Worm (Caenorhabditis elegans) whole organism, L4/young adult: ENCODE data around the gene hlh-26.

Source experiments
- W03F9.2 ChIP-seq: fragments of 150-350 bp; optimal IDR thresholded peaks from 2 replicates; lab custom pipeline; 2014; ENCODE audit warnings: missing biosample characterization, missing genetic modification characterization
- dao-5 ChIP-seq: sonication (generic microtip); optimal IDR thresholded peaks from 2 replicates; lab custom pipeline; 2016; ENCODE audit warnings: missing genotype, missing genetic modification characterization, moderate library complexity, missing compliant biosample characterization
- him-1 ChIP-seq: sonication (generic microtip); optimal IDR thresholded peaks from 2 replicates; lab custom pipeline; 2016; ENCODE audit warnings: missing genotype, missing genetic modification reagents, missing genetic modification characterization, missing compliant biosample characterization

hlh-26 gene

DNA sequence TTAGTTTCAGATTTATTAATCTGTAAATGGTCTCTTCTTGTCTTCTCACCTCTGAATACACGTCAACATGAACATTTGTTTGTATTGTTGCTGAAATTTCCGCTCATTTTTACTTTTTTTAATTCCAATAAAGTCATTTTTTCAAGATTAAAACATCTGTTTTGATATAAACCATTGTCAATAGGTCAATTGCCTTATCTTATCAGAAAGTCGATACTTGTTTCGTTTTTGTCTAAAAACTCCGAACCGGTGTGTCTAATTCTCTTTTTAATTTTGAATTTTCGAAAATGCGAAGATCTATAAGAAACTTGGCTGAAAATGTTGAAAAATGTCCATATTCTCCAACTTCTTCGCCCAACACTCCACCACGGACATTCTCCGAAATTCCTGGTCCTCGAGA lies 29.8 kb downstream of the hlh-26 start, which contains the start of gene cyp-44A1:
Gene cyp-44A1 (plus strand): TSS at position 285 of the 400 bp plus-strand sequence.
- TF ChIP-seq W03F9.2 (tag; lab: Kevin White, UChicago) (no peak), him-1 (tag; lab: Kevin White, UChicago) (no peak), dao-5 (tag; lab: Kevin White, UChicago) (no peak)

DNA sequence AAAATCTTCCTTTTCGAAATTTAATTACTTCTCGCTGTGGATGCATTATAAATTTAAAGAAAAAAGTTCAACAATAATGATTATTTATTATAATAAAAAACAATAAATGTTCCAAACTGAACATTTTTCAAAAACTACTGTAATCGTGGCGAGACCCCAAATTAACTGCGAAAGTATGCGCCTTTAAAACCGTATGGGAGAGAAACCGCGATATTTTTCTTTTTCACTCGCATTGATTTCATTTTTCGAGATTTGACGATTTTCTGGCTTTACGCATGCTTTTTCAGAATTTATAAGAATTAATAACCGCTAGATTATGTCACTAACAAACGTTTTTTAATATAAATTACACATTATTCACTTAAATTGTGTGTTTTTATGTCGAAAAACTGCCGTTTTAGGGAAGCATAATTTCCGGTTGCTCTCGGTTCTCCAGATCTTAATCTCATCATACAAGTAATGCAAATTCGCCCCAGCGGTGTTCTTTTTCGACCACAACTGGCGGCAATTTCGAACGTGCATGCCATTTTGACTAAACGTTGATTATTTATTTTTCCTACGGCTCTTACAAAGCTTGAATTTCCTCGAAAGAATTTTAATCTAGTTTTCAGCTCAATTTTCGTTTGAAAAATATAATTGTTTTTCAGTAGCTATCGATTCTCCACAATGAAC lies 32.4 kb downstream of the hlh-26 start, which contains the start of gene F12A10.8:
Gene F12A10.8 (minus strand): TSS at position 79 of the 672 bp plus-strand sequence.
- no peak for TF ChIP-seq him-1 (tag; lab: Kevin White, UChicago)
- no peak for TF ChIP-seq W03F9.2 (tag; lab: Kevin White, UChicago)

DNA sequence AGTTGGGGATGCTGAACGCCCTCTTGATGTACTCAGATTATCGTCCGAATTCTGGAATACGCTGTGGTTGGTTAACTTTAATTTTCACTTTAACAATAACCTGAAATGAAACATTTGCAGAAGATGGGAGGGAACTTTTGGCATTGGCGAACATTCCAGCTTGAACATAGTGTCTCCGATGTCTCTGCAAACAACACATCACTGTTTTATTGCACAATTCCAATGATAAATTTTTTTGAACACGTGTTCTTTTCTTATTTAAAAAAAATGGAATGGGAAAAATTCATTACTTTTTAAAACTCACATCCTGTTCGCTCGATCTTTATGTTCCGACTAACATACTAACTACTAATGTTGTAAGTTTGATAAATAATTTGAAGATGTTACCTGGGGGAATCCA lies 33.1 kb downstream of the hlh-26 start, which contains the start of gene fzy-1:
Gene fzy-1 (plus strand): TSS at position 301 of the 400 bp plus-strand sequence.
- TF ChIP-seq dao-5 (tag; lab: Kevin White, UChicago) (no peak), him-1 (tag; lab: Kevin White, UChicago) (no peak), W03F9.2 (tag; lab: Kevin White, UChicago) (no peak)

DNA sequence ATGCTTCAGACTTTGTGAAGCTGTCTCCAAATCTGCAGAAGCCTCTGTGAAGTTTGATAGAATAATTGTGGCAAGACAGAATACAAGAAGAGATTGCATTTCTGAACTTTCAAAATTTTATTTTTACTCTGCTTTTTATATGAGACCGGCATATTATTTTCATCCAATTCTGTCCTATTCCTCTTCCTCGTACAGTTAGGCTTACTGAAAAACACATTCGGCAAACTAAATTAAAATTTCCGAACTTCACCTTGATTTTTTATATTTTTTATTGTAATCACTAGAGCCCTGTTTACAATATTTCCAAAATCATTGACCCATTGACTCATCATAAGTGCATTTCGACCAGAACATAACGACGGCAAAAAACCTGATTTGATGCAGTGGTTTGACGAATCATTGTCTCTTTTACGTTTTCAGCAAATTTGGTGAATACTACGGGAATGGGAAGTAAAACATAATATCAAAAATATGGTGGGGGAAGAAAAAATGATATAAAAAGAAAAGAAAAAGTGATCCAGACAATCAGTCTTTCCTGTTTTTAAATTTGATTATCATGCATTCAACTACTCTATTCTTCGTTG lies 35.3 kb downstream of the hlh-26 start, which contains the start of the genes suex-1 and F12A10.9:
Gene suex-1 (minus strand): TSS at position 101 of the 584 bp plus-strand sequence.
Gene F12A10.9 (plus strand): TSS at position 534 of the 584 bp plus-strand sequence.
- TF ChIP-seq dao-5 (tag; lab: Kevin White, UChicago), result no peak
- TF ChIP-seq W03F9.2 (tag; lab: Kevin White, UChicago), result no peak
- no peak for TF ChIP-seq him-1 (tag; lab: Kevin White, UChicago)

DNA sequence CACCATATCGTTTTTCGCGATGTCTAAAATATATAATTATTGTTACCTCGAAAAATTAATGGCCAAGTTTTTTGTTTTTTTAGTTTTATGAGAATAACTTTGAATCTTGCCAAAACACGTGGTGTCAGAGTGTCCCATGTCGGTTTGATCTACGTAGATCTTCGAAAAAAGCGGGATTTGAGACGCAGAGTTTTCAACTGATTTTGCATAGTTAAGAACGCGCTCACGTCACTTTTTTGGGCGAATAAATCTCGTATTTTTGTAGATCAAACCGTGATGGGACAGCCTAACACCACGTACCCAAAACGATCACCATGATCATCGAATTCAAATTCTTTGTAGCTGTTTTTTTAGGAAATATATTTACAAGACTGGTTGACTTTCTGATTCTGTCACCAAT lies 36.0 kb downstream of the hlh-26 start:
- TF ChIP-seq dao-5 (tag; lab: Kevin White, UChicago) (no peak), W03F9.2 (tag; lab: Kevin White, UChicago) (no peak), him-1 (tag; lab: Kevin White, UChicago) (no peak)

DNA sequence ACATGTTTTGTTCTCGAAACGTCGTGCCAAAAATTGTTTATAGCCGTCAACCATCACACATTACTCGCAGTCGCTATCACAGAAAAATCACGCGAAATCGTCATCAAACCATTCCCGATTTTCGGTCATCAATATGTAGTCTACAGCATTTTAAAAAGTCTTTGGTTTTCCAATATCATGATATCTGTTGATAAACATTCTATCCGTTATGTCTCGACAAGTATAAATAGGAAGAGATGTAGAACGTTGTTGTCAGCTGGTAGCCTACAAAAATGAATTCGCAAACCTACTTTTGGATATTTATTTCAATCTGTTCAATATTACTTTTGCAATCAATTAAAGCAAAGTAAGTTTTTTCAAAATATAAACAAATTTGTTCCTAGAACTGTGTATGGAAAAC lies 37.2 kb downstream of the hlh-26 start, which contains the start of gene F12A10.1:
Gene F12A10.1 (plus strand): TSS at position 166 of the 400 bp plus-strand sequence.
- no peak for TF ChIP-seq W03F9.2 (tag; lab: Kevin White, UChicago)
- TF ChIP-seq dao-5 (tag; lab: Kevin White, UChicago), result no peak
- TF ChIP-seq him-1 (tag; lab: Kevin White, UChicago), result no peak

DNA sequence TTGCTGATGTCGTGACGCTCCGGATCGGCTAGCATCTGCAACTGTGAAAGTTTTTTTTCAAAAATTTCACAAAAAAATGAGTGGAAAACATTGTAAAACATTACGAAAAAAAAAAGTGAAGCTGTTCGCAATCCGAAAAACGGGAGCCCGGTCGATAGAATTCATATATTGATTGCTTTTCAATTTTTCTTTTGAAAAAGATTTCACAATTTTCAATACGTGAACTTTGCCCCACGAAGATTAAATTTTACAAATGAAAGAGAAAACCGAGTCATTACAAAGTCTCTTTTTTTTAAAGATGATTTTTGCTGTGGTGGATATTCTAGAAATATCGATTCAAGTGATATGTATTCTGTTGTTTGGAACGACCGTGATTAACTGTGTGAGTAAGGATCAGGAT lies 39.1 kb downstream of the hlh-26 start, which contains the start of gene F12A10.6:
Gene F12A10.6 (minus strand): TSS at position 101 of the 400 bp plus-strand sequence.
- TF ChIP-seq dao-5 (tag; lab: Kevin White, UChicago) (no peak), W03F9.2 (tag; lab: Kevin White, UChicago) (no peak), him-1 (tag; lab: Kevin White, UChicago) (no peak)

DNA sequence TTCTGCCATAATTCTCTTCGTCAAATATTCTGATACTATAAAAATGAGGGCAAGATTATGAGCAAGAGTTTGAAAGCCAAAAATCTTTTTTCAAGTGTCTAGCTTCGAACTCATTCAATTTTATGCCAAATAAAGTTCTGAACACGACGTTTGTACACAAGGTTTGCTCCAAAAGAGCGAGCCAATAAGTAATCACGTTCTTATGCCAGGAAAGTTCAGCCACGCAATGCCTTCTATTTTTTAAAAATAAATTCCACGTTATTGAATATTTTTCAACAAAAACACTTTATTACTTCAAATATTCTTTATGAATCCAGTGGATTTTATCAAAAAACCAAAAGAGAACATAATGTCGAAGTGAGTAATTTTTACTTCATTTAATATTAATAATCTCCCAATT lies 45.7 kb downstream of the hlh-26 start, which contains the start of gene nep-5:
Gene nep-5 (plus strand): TSS at position 301 of the 400 bp plus-strand sequence.
- no peak for TF ChIP-seq him-1 (tag; lab: Kevin White, UChicago)
